Worm (Caenorhabditis elegans): ENCODE data around the gene arrd-11.
A peak's percentile ranks its signal among the peaks of the same experiment; 100 is the strongest.

The arrd-11 gene

ce11 chrII:13758108-13758507 is 5.1 kb upstream of the arrd-11 start, which contains the start of gene arrd-13:
Gene arrd-13, plus strand, starts transcription at chrII:13758408.
- no peak for TF ChIP-seq ceh-82 (tag; optimal IDR thresholded peaks at IDR 0.05)
- no peak for TF ChIP-seq aly-2 (tag; optimal IDR thresholded peaks at IDR 0.05)
- no peak for TF ChIP-seq skn-1 (tag; optimal IDR thresholded peaks at IDR 0.05)
- no peak for TF ChIP-seq nhr-10 (tag; optimal IDR thresholded peaks at IDR 0.05)
- TF ChIP-seq zag-1 (tag; optimal IDR thresholded peaks at IDR 0.05): no peak
- no peak for TF ChIP-seq mab-5 (tag; optimal IDR thresholded peaks at IDR 0.05)
- no peak for TF ChIP-seq Y55F3AM.14 (GFP tag; optimal IDR thresholded peaks at IDR 0.05)
- no peak for TF ChIP-seq lin-11 (tag; optimal IDR thresholded peaks at IDR 0.05)
- no peak for TF ChIP-seq unc-62 (GFP tag; optimal IDR thresholded peaks at IDR 0.05)
- TF ChIP-seq gmeb-1 (tag; optimal IDR thresholded peaks at IDR 0.05): no peak
- no peak for TF ChIP-seq lsy-2 (tag; optimal IDR thresholded peaks at IDR 0.05)
- TF ChIP-seq ztf-1 (GFP tag; conservative IDR thresholded peaks at IDR 0.05): no peak
- no peak for TF ChIP-seq ceh-16 (tag; optimal IDR thresholded peaks at IDR 0.05)
- no peak for TF ChIP-seq F13H6.1 (tag; optimal IDR thresholded peaks at IDR 0.05)
- TF ChIP-seq unc-39 (tag; optimal IDR thresholded peaks at IDR 0.05): no peak
- no peak for TF ChIP-seq nhr-11 (tag; optimal IDR thresholded peaks at IDR 0.05)
- TF ChIP-seq nhr-237 (tag; optimal IDR thresholded peaks at IDR 0.05): no peak
- TF ChIP-seq elt-1 (tag; optimal IDR thresholded peaks at IDR 0.05): no peak

DNA sequence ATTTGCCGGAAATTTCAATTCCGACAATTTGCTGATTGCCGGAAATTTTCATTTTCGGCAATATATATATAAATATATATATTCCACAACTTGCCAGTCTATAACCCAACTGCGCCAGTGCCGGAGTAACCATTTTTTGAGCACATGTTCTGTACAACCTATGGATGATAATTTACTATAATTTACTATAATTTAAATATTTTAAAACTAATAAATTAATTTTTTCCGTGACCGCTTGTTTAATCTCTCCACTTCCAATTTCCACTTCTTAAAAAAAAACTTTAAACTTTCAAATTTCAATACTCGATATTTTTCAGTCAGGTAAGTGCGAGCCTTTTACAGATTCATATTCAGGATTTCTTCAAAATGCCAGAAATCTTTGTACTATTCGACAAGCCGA is 2.7 kb downstream of the arrd-11 start, which contains the start of gene arrd-12:
Gene arrd-12 (plus strand): TSS at position 301 of the 400 bp plus-strand sequence.
- no peak for TF ChIP-seq ama-1 (optimal IDR thresholded peaks at IDR 0.05)
- TF ChIP-seq F13H6.1 (tag; optimal IDR thresholded peaks at IDR 0.05): no peak
- TF ChIP-seq nhr-11 (tag; optimal IDR thresholded peaks at IDR 0.05): no peak
- no peak for TF ChIP-seq nhr-6 (tag; optimal IDR thresholded peaks at IDR 0.05)
- no peak for TF ChIP-seq nhr-237 (tag; optimal IDR thresholded peaks at IDR 0.05)
- no peak for TF ChIP-seq unc-62 (GFP tag; optimal IDR thresholded peaks at IDR 0.05)
- no peak for TF ChIP-seq lsy-2 (tag; optimal IDR thresholded peaks at IDR 0.05)
- no peak for TF ChIP-seq mbf-1 (tag; optimal IDR thresholded peaks at IDR 0.05)
- no peak for TF ChIP-seq nhr-12 (tag; optimal IDR thresholded peaks at IDR 0.05)
- TF ChIP-seq elt-3 (tag; optimal IDR thresholded peaks at IDR 0.05): no peak
- TF ChIP-seq nhr-21 (tag; optimal IDR thresholded peaks at IDR 0.05): no peak
- TF ChIP-seq peb-1 (tag; optimal IDR thresholded peaks at IDR 0.05): no peak
- no peak for TF ChIP-seq mdl-1 (tag; optimal IDR thresholded peaks at IDR 0.05)
- no peak for TF ChIP-seq alr-1 (tag; optimal IDR thresholded peaks at IDR 0.05)
- no peak for TF ChIP-seq zag-1 (tag; optimal IDR thresholded peaks at IDR 0.05)

- TF ChIP-seq fos-1 (tag; optimal IDR thresholded peaks at IDR 0.05) (peak; percentile 57), elt-1 (tag; optimal IDR thresholded peaks at IDR 0.05) (no peak)
These were observed 8.1 kb downstream of the arrd-11 start, which contains the start of gene C01B9.1 for ce11 chrII:13771335-13771734. Gene C01B9.1, plus strand, starts transcription at chrII:13771575.

DNA sequence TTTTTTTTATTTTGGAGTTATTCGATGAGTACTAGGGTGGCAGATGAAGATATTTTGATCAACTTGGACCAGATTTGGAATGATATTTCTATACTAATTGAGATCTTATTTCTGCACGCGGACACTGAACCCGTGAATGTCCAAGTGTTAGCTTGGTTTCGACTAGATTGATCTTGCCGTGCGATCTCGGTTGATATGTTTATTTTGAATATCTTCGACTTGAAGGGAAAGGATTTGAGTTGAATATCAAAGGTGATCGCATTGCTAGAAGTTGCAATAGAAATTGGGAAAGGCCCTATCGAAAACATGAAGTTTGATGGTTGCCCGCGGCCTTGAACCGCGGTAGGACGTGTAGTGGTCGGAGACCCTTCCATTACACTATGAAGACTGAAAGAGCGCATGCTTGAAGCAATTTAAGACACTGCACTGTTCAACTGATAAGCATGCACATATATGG is 17.6 kb downstream of the arrd-11 start:
- TF ChIP-seq sma-9 (GFP tag; optimal IDR thresholded peaks at IDR 0.05): peak; percentile 30
- no peak for TF ChIP-seq sma-9 (tag; optimal IDR thresholded peaks at IDR 0.05)
- peak; percentile 6 for TF ChIP-seq lin-13 (GFP tag; optimal IDR thresholded peaks at IDR 0.05)
- TF ChIP-seq fos-1 (tag; optimal IDR thresholded peaks at IDR 0.05): peak; percentile 43
- no peak for TF ChIP-seq dmd-4 (tag; optimal IDR thresholded peaks at IDR 0.05)
- peak; percentile 61 for TF ChIP-seq crh-2 (tag; optimal IDR thresholded peaks at IDR 0.05)
- TF ChIP-seq nhr-77 (tag; optimal IDR thresholded peaks at IDR 0.05): no peak
- no peak for TF ChIP-seq egl-27 (tag; optimal IDR thresholded peaks at IDR 0.05)

DNA sequence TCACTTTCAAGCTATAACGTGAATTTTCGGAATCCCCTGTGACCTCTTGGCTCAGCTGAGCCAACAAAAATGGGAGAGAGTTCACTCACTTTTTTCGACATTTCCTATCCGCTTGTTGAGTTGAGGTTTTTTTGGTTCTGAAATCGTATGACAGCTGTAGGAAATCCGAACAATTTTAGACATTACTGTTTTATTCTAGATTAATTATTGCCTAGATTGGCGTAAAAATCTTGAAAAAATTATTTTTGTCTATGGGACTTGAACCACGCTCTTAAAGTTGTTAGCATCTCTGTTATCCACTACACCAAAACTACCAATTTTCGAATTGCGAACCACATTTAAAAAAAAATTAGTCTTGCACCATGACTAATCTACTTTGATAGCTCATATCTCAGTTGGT is 20.7 kb downstream of the arrd-11 start, which contains the start of gene C01B9.4:
Gene C01B9.4 (minus strand): TSS at position 101 of the 400 bp plus-strand sequence.
- no peak for TF ChIP-seq egl-27 (tag; optimal IDR thresholded peaks at IDR 0.05)
- TF ChIP-seq nhr-23 (tag; optimal IDR thresholded peaks at IDR 0.05): no peak
- no peak for TF ChIP-seq zag-1 (tag; optimal IDR thresholded peaks at IDR 0.05)
- no peak for TF ChIP-seq ztf-11 (tag; optimal IDR thresholded peaks at IDR 0.05)
- no peak for TF ChIP-seq elt-1 (tag; optimal IDR thresholded peaks at IDR 0.05)
- TF ChIP-seq unc-62 (GFP tag; optimal IDR thresholded peaks at IDR 0.05): no peak
- no peak for TF ChIP-seq mab-5 (tag; optimal IDR thresholded peaks at IDR 0.05)
- TF ChIP-seq lin-11 (tag; optimal IDR thresholded peaks at IDR 0.05): no peak
- no peak for TF ChIP-seq nhr-11 (tag; optimal IDR thresholded peaks at IDR 0.05)
- no peak for TF ChIP-seq nhr-77 (tag; optimal IDR thresholded peaks at IDR 0.05)
- TF ChIP-seq crh-2 (tag; optimal IDR thresholded peaks at IDR 0.05): no peak
- TF ChIP-seq gmeb-1 (tag; optimal IDR thresholded peaks at IDR 0.05): no peak
- no peak for TF ChIP-seq F13H6.1 (tag; optimal IDR thresholded peaks at IDR 0.05)
- TF ChIP-seq sma-9 (GFP tag; optimal IDR thresholded peaks at IDR 0.05): no peak
- no peak for TF ChIP-seq sma-9 (tag; optimal IDR thresholded peaks at IDR 0.05)
- no peak for TF ChIP-seq mdl-1 (tag; optimal IDR thresholded peaks at IDR 0.05)
- no peak for TF ChIP-seq lin-39 (tag; optimal IDR thresholded peaks at IDR 0.05)
- TF ChIP-seq sma-3 (GFP tag; optimal IDR thresholded peaks at IDR 0.05): no peak
- TF ChIP-seq snpc-4 (tag; optimal IDR thresholded peaks at IDR 0.05): no peak
- no peak for TF ChIP-seq skn-1 (tag; optimal IDR thresholded peaks at IDR 0.05)
- no peak for TF ChIP-seq lsy-2 (tag; optimal IDR thresholded peaks at IDR 0.05)

All from whole organism, L2 larva.